Worm (Caenorhabditis elegans): ENCODE data around the gene srw-35.

Gene srw-35

ce11 chrV:16435510-16435909, 36.8 kb upstream of the srw-35 start, which contains the start of the genes F26D2.13 and F26D2.14:
TSS of gene F26D2.13 (minus strand) at chrV:16435610.
TSS of gene F26D2.14 (plus strand) at chrV:16435855.
- TF ChIP-seq sma-9 (GFP tag; optimal IDR thresholded peaks at IDR 0.05) (no peak), sma-9 (tag; optimal IDR thresholded peaks at IDR 0.05) (no peak), sma-3 (GFP tag; optimal IDR thresholded peaks at IDR 0.05) (no peak), gmeb-1 (tag; optimal IDR thresholded peaks at IDR 0.05) (no peak), nhr-6 (tag; optimal IDR thresholded peaks at IDR 0.05) (no peak)

- TF ChIP-seq nhr-6 (tag; optimal IDR thresholded peaks at IDR 0.05) (no peak), nhr-21 (tag; optimal IDR thresholded peaks at IDR 0.05) (no peak), nhr-25 (tag; optimal IDR thresholded peaks at IDR 0.05) (no peak), lin-39 (tag; optimal IDR thresholded peaks at IDR 0.05) (no peak), nhr-23 (tag; optimal IDR thresholded peaks at IDR 0.05) (no peak), ceh-82 (tag; optimal IDR thresholded peaks at IDR 0.05) (no peak), nhr-11 (tag; optimal IDR thresholded peaks at IDR 0.05) (no peak)
These were observed 34.8 kb upstream of the srw-35 start, which contains the start of gene F26D2.15 for ce11 chrV:16437546-16437945. TSS of gene F26D2.15 (plus strand) at chrV:16437846.

ce11 chrV:16443626-16444025, 28.7 kb upstream of the srw-35 start, which contains the start of gene srh-141:
TSS of gene srh-141 (plus strand) at chrV:16443926.
- TF ChIP-seq ztf-11 (tag; optimal IDR thresholded peaks at IDR 0.05) (no peak), dmd-4 (tag; optimal IDR thresholded peaks at IDR 0.05) (no peak), zag-1 (tag; optimal IDR thresholded peaks at IDR 0.05) (no peak), Y55F3AM.14 (GFP tag; optimal IDR thresholded peaks at IDR 0.05) (no peak), crh-2 (tag; optimal IDR thresholded peaks at IDR 0.05) (no peak), nhr-6 (tag; optimal IDR thresholded peaks at IDR 0.05) (no peak), elt-3 (tag; optimal IDR thresholded peaks at IDR 0.05) (no peak), snpc-4 (tag; optimal IDR thresholded peaks at IDR 0.05) (no peak), lsy-2 (tag; optimal IDR thresholded peaks at IDR 0.05) (no peak), nhr-25 (tag; optimal IDR thresholded peaks at IDR 0.05) (no peak), nhr-23 (tag; optimal IDR thresholded peaks at IDR 0.05) (no peak), unc-62 (GFP tag; optimal IDR thresholded peaks at IDR 0.05) (no peak), sma-9 (GFP tag; optimal IDR thresholded peaks at IDR 0.05) (no peak), sma-9 (tag; optimal IDR thresholded peaks at IDR 0.05) (no peak), ztf-4 (tag; optimal IDR thresholded peaks at IDR 0.05) (no peak), mdl-1 (tag; optimal IDR thresholded peaks at IDR 0.05) (no peak), ZK546.5 (tag; optimal IDR thresholded peaks at IDR 0.05) (no peak), unc-55 (GFP tag; optimal IDR thresholded peaks at IDR 0.05) (no peak), alr-1 (tag; optimal IDR thresholded peaks at IDR 0.05) (no peak), ceh-82 (tag; optimal IDR thresholded peaks at IDR 0.05) (no peak), nhr-12 (tag; optimal IDR thresholded peaks at IDR 0.05) (no peak)

ce11 chrV:16445676-16446075, 26.6 kb upstream of the srw-35 start, which contains the start of gene T08G3.6:
TSS of gene T08G3.6 (plus strand) at chrV:16445976.
- TF ChIP-seq alr-1 (tag; optimal IDR thresholded peaks at IDR 0.05) (no peak), sem-4 (tag; optimal IDR thresholded peaks at IDR 0.05) (no peak), zag-1 (tag; optimal IDR thresholded peaks at IDR 0.05) (no peak), nhr-237 (tag; optimal IDR thresholded peaks at IDR 0.05) (no peak), ama-1 (optimal IDR thresholded peaks at IDR 0.05) (no peak), gmeb-1 (tag; optimal IDR thresholded peaks at IDR 0.05) (no peak), egl-27 (tag; optimal IDR thresholded peaks at IDR 0.05) (no peak), ztf-11 (tag; optimal IDR thresholded peaks at IDR 0.05) (no peak), nhr-21 (tag; optimal IDR thresholded peaks at IDR 0.05) (no peak), aly-2 (tag; optimal IDR thresholded peaks at IDR 0.05) (no peak), ceh-16 (tag; optimal IDR thresholded peaks at IDR 0.05) (no peak)

ce11 chrV:16446191-16446590, 26.1 kb upstream of the srw-35 start:
- TF ChIP-seq mbf-1 (tag; optimal IDR thresholded peaks at IDR 0.05) = no peak
- TF ChIP-seq nhr-129 (tag; optimal IDR thresholded peaks at IDR 0.05) = no peak
- TF ChIP-seq F13H6.1 (tag; optimal IDR thresholded peaks at IDR 0.05) = no peak
- TF ChIP-seq nhr-237 (tag; optimal IDR thresholded peaks at IDR 0.05) = no peak
- TF ChIP-seq nhr-77 (tag; optimal IDR thresholded peaks at IDR 0.05) = no peak
- no peak for TF ChIP-seq sma-3 (GFP tag; optimal IDR thresholded peaks at IDR 0.05)
- no peak for TF ChIP-seq elt-1 (tag; optimal IDR thresholded peaks at IDR 0.05)
- TF ChIP-seq unc-55 (GFP tag; optimal IDR thresholded peaks at IDR 0.05) = no peak
- TF ChIP-seq nhr-6 (tag; optimal IDR thresholded peaks at IDR 0.05) = no peak
- no peak for TF ChIP-seq R02D3.7 (tag; optimal IDR thresholded peaks at IDR 0.05)
- no peak for TF ChIP-seq ceh-82 (tag; optimal IDR thresholded peaks at IDR 0.05)
- TF ChIP-seq lin-13 (GFP tag; optimal IDR thresholded peaks at IDR 0.05) = no peak
- no peak for TF ChIP-seq skn-1 (tag; optimal IDR thresholded peaks at IDR 0.05)
- no peak for TF ChIP-seq nhr-23 (tag; optimal IDR thresholded peaks at IDR 0.05)
- TF ChIP-seq nhr-11 (tag; optimal IDR thresholded peaks at IDR 0.05) = no peak
- TF ChIP-seq ceh-16 (tag; optimal IDR thresholded peaks at IDR 0.05) = no peak
- TF ChIP-seq mdl-1 (tag; optimal IDR thresholded peaks at IDR 0.05) = no peak
- TF ChIP-seq C34F6.9 (tag; optimal IDR thresholded peaks at IDR 0.05) = no peak
- TF ChIP-seq lsy-2 (tag; optimal IDR thresholded peaks at IDR 0.05) = no peak

All from whole organism, L2 larva.